Worm (Caenorhabditis elegans): ENCODE data around the gene F25G6.8.

ce11 chrV:8517711-8518110, 47.3 kb downstream of the F25G6.8 start:
- TF ChIP-seq nhr-28 (tag; optimal IDR thresholded peaks at IDR 0.05) = no peak
- no peak for TF ChIP-seq fkh-4 (tag; optimal IDR thresholded peaks at IDR 0.05; ENCODE audit: borderline replicate concordance)
- TF ChIP-seq lin-14 (GFP tag; optimal IDR thresholded peaks at IDR 0.05) = no peak
- TF ChIP-seq ztf-4 (tag; optimal IDR thresholded peaks at IDR 0.05) = no peak
- TF ChIP-seq ces-1 (GFP tag; optimal IDR thresholded peaks at IDR 0.05) = no peak
- no peak for TF ChIP-seq aly-2 (tag; optimal IDR thresholded peaks at IDR 0.05)
- no peak for TF ChIP-seq nhr-85 (tag)

Data from whole organism, L1 larva.